3 fruit fly cellular contexts compared by ENCODE assay signal in genomic region chrX:2803776-2804175, dm6.
TF ChIP-seq lines count a peak whose summit lies in the region.

No protein-coding gene starts in this region.

- peak; percentile 56 to 73 for TF ChIP-seq CTCF in S2 (optimal IDR thresholded peaks at IDR 0.05; lab: Kevin White, UChicago)
- TF ChIP-seq CTCF in whole organism, embryonic (GFP tag; optimal IDR thresholded peaks at IDR 0.05; lab: Kevin White, UChicago), result peak; percentile 60

TF ChIP-seq in whole organism, embryonic, 481 proteins besides CTCF, POLR2A, EP300 and RAD21:
- TF ChIP-seq usp (GFP tag; optimal IDR thresholded peaks at IDR 0.05; lab: Kevin White, UChicago) (no peak), B-H2 (GFP tag; optimal IDR thresholded peaks at IDR 0.05; lab: Kevin White, UChicago) (no peak), row (GFP tag; IDR thresholded peaks at IDR 0.05; lab: Robert Waterston, UW) (0 out of 3 replicates have a peak, but pooled peaks have one; percentile 8)

TF ChIP-seq in whole organism, prepupa, 60 proteins besides CTCF, POLR2A, EP300 and RAD21:
- peak; percentile 19 for TF ChIP-seq svp (GFP tag; lab: Kevin White, UChicago)
- TF ChIP-seq Eip93F (GFP tag; optimal IDR thresholded peaks at IDR 0.05; lab: Kevin White, UChicago), result no peak
- TF ChIP-seq Eip78C (GFP tag; lab: Kevin White, UChicago), result no peak
